Fruit fly (Drosophila melanogaster) whole organism, embryonic: ENCODE data around the gene PpV.
A peak's percentile ranks its signal among the peaks of the same experiment; 100 is the strongest.

Experiments
- CG10267 ChIP-seq: fragments of 200-800 bp; sonication (Bioruptor generic); optimal IDR thresholded peaks from 2 replicates; lab custom pipeline; 2018; ENCODE audit warnings: missing biosample characterization, mild to moderate bottlenecking, missing genetic modification characterization, moderate library complexity
- CG13424 ChIP-seq: fragments of 200-800 bp; sonication (Bioruptor generic); optimal IDR thresholded peaks from 2 replicates; lab custom pipeline; 2019; ENCODE audit warnings: missing biosample characterization, mild to moderate bottlenecking, missing genetic modification characterization, moderate library complexity
- CG14441 ChIP-seq: fragments of 200-800 bp; sonication (Bioruptor generic); IDR thresholded peaks from 2 replicates; pipeline ENCODE4 v1.3.6; 2022; ENCODE audit warnings: missing biosample characterization, missing genetic modification characterization
- CG15011 ChIP-seq: fragments of 200-800 bp; sonication (Bioruptor generic); optimal IDR thresholded peaks from 3 replicates; lab custom pipeline; 2018; ENCODE audit warnings: missing biosample characterization, mild to moderate bottlenecking, missing genetic modification characterization
- CG15696 ChIP-seq: fragments of 200-800 bp; sonication (Bioruptor generic); optimal IDR thresholded peaks from 2 replicates; lab custom pipeline; 2019; ENCODE audit warnings: missing biosample characterization, mild to moderate bottlenecking, missing genetic modification characterization, moderate library complexity
- CG18011 ChIP-seq: fragments of 200-800 bp; sonication (Bioruptor generic); optimal IDR thresholded peaks from 2 replicates; lab custom pipeline; 2017; ENCODE audit warnings: missing biosample characterization, missing genetic modification characterization, mild to moderate bottlenecking, moderate library complexity, missing genotype
- CG2116 ChIP-seq: fragments of 200-800 bp; sonication (Bioruptor generic); optimal IDR thresholded peaks from 3 replicates; lab custom pipeline; 2018; ENCODE audit warnings: missing biosample characterization, mild to moderate bottlenecking, missing genetic modification characterization
- CG30020 ChIP-seq: fragments of 200-800 bp; optimal IDR thresholded peaks from 2 replicates; lab custom pipeline; 2019; ENCODE audit warnings: missing biosample characterization, mild to moderate bottlenecking, missing genetic modification characterization, moderate library complexity
- CG32767 ChIP-seq: fragments of 200-800 bp; sonication (Bioruptor generic); IDR thresholded peaks from 2 replicates; pipeline ENCODE4 v1.3.6; 2022; ENCODE audit warnings: missing biosample characterization, missing genetic modification characterization
- CG34422 ChIP-seq: fragments of 200-800 bp; sonication (Bioruptor generic); IDR thresholded peaks from 3 replicates; pipeline ENCODE4 v1.3.6; 2022; ENCODE audit warnings: missing biosample characterization, missing genetic modification characterization
- CG4730 ChIP-seq: fragments of 200-800 bp; sonication (Bioruptor generic); IDR thresholded peaks from 2 replicates; pipeline ENCODE4 v1.3.6; 2022; ENCODE audit warnings: missing biosample characterization, missing genetic modification characterization
- CG6254 ChIP-seq: fragments of 200-800 bp; sonication (Bioruptor generic); optimal IDR thresholded peaks from 3 replicates; lab custom pipeline; 2017; ENCODE audit warnings: mild to moderate bottlenecking, missing biosample characterization, missing genetic modification reagents, missing genetic modification characterization
- CG7372 ChIP-seq: fragments of 200-800 bp; sonication (Bioruptor generic); IDR thresholded peaks from 2 replicates; pipeline ENCODE4 v1.3.6; 2022; ENCODE audit warnings: missing biosample characterization, missing genetic modification characterization
- CG9609 ChIP-seq: fragments of 200-800 bp; sonication (Bioruptor generic); optimal IDR thresholded peaks from 3 replicates; lab custom pipeline; 2016; ENCODE audit warnings: missing biosample characterization, missing genetic modification characterization
- CG9817 ChIP-seq: fragments of 200-800 bp; sonication (Bioruptor generic); optimal IDR thresholded peaks from 2 replicates; lab custom pipeline; 2018; ENCODE audit warnings: missing biosample characterization, mild to moderate bottlenecking, missing genetic modification characterization, moderate library complexity
- CkIIα-i1 ChIP-seq: fragments of 200-800 bp; sonication (Bioruptor generic); IDR thresholded peaks from 2 replicates; pipeline ENCODE4 v1.3.6; 2022; ENCODE audit warnings: missing biosample characterization, missing genetic modification characterization
- D ChIP-seq, 2 experiments: fragments of 200-800 bp in 1 of 2; fragments of >200 bp in 1 of 2; sonication (Bioruptor generic) in 1 of 2; optimal IDR thresholded peaks; 2 replicates in 1 of 2; 3 replicates in 1 of 2; lab custom pipeline; 2017; ENCODE audit warnings: mild to moderate bottlenecking in 1 of 2, missing biosample characterization in 1 of 2, missing genetic modification characterization in 1 of 2, missing genetic modification reagents in 1 of 2
- Dfd ChIP-seq, 2 experiments: fragments of >200 bp; optimal IDR thresholded peaks; 2 replicates each; lab custom pipeline; 2017; ENCODE audit warnings: missing biosample characterization in 2 of 2, missing genetic modification characterization in 2 of 2
- Fer1 ChIP-seq: fragments of 200-800 bp; sonication (Bioruptor generic); optimal IDR thresholded peaks from 2 replicates; lab custom pipeline; 2017; ENCODE audit warnings: missing biosample characterization, mild to moderate bottlenecking, missing genetic modification characterization
- Gug ChIP-seq: fragments of 200-800 bp; sonication (Bioruptor generic); IDR thresholded peaks from 4 replicates; pipeline ENCODE4 v1.3.6; 2022; ENCODE audit warnings: missing biosample characterization, missing genetic modification characterization
- Hr3 ChIP-seq: fragments of 200-800 bp; sonication (Bioruptor generic); optimal IDR thresholded peaks from 3 replicates; lab custom pipeline; 2016; ENCODE audit warnings: missing biosample characterization, missing genetic modification characterization
- Kr ChIP-seq: fragments of 200-800 bp; sonication (Bioruptor generic); optimal IDR thresholded peaks from 2 replicates; lab custom pipeline; 2017; ENCODE audit warnings: missing biosample characterization, mild to moderate bottlenecking, missing genetic modification characterization
- Nf-YB ChIP-seq: fragments of 200-800 bp; sonication (Bioruptor generic); optimal IDR thresholded peaks from 3 replicates; lab custom pipeline; 2019; ENCODE audit warnings: missing biosample characterization, mild to moderate bottlenecking, missing genetic modification characterization, moderate library complexity
- Rx ChIP-seq: fragments of 200-800 bp; sonication (Bioruptor generic); IDR thresholded peaks from 2 replicates; pipeline ENCODE4 v1.3.6; 2022; ENCODE audit warnings: missing biosample characterization, missing genetic modification characterization
- amos ChIP-seq: fragments of 200-800 bp; sonication (Bioruptor generic); IDR thresholded peaks from 2 replicates; pipeline ENCODE4 v1.3.6; 2022; ENCODE audit warnings: missing biosample characterization, missing genetic modification characterization; ENCODE audit not compliant: partially characterized antibody
- ato ChIP-seq: fragments of 200-800 bp; sonication (Bioruptor generic); IDR thresholded peaks from 2 replicates; pipeline ENCODE4 v1.3.6; 2022; ENCODE audit warnings: missing biosample characterization, missing genetic modification characterization; ENCODE audit not compliant: partially characterized antibody
- bsh ChIP-seq, 2 experiments: fragments of 200-800 bp; sonication (Bioruptor generic); optimal IDR thresholded peaks; 2 replicates each; lab custom pipeline; 2017 to 2018; ENCODE audit warnings: mild to moderate bottlenecking in 2 of 2, missing biosample characterization in 2 of 2, missing genetic modification characterization in 2 of 2, moderate library complexity in 1 of 2
- caup ChIP-seq: fragments of 200-800 bp; sonication (Bioruptor generic); optimal IDR thresholded peaks from 3 replicates; lab custom pipeline; 2017; ENCODE audit warnings: missing biosample characterization, mild to moderate bottlenecking, missing genetic modification characterization, moderate library complexity; ENCODE audit not compliant: severe bottlenecking
- crol ChIP-seq: fragments of 200-800 bp; sonication (Bioruptor generic); IDR thresholded peaks from 2 replicates; pipeline ENCODE4 v1.3.6; 2022; ENCODE audit warnings: missing biosample characterization, missing genetic modification characterization
- dati ChIP-seq: fragments of 200-800 bp; sonication (Bioruptor generic); IDR thresholded peaks from 2 replicates; pipeline ENCODE4 v1.3.6; 2022; ENCODE audit warnings: missing biosample characterization, missing genetic modification characterization
- ems ChIP-seq: fragments of 200-800 bp; sonication (Bioruptor generic); optimal IDR thresholded peaks from 3 replicates; lab custom pipeline; 2016; ENCODE audit warnings: missing biosample characterization, missing genetic modification characterization
- en ChIP-seq: fragments of 200-800 bp; sonication (Bioruptor generic); optimal IDR thresholded peaks from 2 replicates; lab custom pipeline; 2016; ENCODE audit warnings: missing biosample characterization, missing genetic modification characterization
- grau ChIP-seq: fragments of 200-800 bp; optimal IDR thresholded peaks from 3 replicates; lab custom pipeline; 2019; ENCODE audit warnings: missing biosample characterization, mild to moderate bottlenecking, missing genetic modification characterization, moderate library complexity
- gsb ChIP-seq: fragments of 200-800 bp; sonication (Bioruptor generic); IDR thresholded peaks from 2 replicates; pipeline ENCODE4 v1.3.6; 2022; ENCODE audit warnings: missing biosample characterization, missing genetic modification characterization
- hb ChIP-seq: fragments of 200-800 bp; sonication (Bioruptor generic); IDR thresholded peaks from 3 replicates; pipeline ENCODE4 v1.3.6; 2022; ENCODE audit warnings: missing biosample characterization, missing genetic modification characterization; ENCODE audit not compliant: partially characterized antibody
- ind ChIP-seq: fragments of 200-800 bp; sonication (Bioruptor generic); optimal IDR thresholded peaks from 3 replicates; lab custom pipeline; 2016; ENCODE audit warnings: missing biosample characterization, missing genetic modification characterization
- jigr1 ChIP-seq: fragments of 200-800 bp; sonication (Bioruptor generic); IDR thresholded peaks from 3 replicates; pipeline ENCODE4 v1.3.6; 2022; ENCODE audit warnings: missing biosample characterization, missing genetic modification characterization
- nom ChIP-seq: fragments of 200-800 bp; sonication (Bioruptor generic); optimal IDR thresholded peaks from 2 replicates; lab custom pipeline; 2017; ENCODE audit warnings: missing biosample characterization, missing genetic modification characterization, mild to moderate bottlenecking, moderate library complexity, missing genetic modification reagents
- oc ChIP-seq: fragments of 200-800 bp; sonication (Bioruptor generic); optimal IDR thresholded peaks from 2 replicates; lab custom pipeline; 2018; ENCODE audit warnings: missing biosample characterization, mild to moderate bottlenecking, missing genetic modification characterization, moderate library complexity
- otp ChIP-seq: fragments of 200-800 bp; sonication (Bioruptor generic); IDR thresholded peaks from 3 replicates; pipeline ENCODE4, ENCODE4 v1.3.6; 2022; ENCODE audit warnings: missing biosample characterization, missing genetic modification characterization
- ranshi ChIP-seq: fragments of 200-800 bp; sonication (Bioruptor generic); IDR thresholded peaks from 2 replicates; pipeline ENCODE4 v1.3.6; 2022; ENCODE audit warnings: missing biosample characterization, missing genetic modification characterization
- sd ChIP-seq: fragments of 200-800 bp; sonication (Bioruptor generic); optimal IDR thresholded peaks from 3 replicates; lab custom pipeline; 2018; ENCODE audit warnings: missing biosample characterization, mild to moderate bottlenecking, missing genetic modification characterization, moderate library complexity
- sens ChIP-seq: fragments of 200-800 bp; sonication (Bioruptor generic); peaks from one replicate; lab custom pipeline; 2016; ENCODE audit warnings: missing biosample characterization, missing genetic modification characterization
- tap ChIP-seq: fragments of 200-800 bp; optimal IDR thresholded peaks from 3 replicates; lab custom pipeline; 2019; ENCODE audit warnings: missing biosample characterization, mild to moderate bottlenecking, missing genetic modification characterization, moderate library complexity
- tll ChIP-seq, 2 experiments: fragments of 200-800 bp in 1 of 2; fragments of >200 bp in 1 of 2; sonication (Bioruptor generic) in 1 of 2; optimal IDR thresholded peaks; 2 replicates each; lab custom pipeline; 2017 to 2019; ENCODE audit warnings: missing biosample characterization in 2 of 2, missing genetic modification characterization in 2 of 2, mild to moderate bottlenecking in 1 of 2, moderate library complexity in 1 of 2
- trem ChIP-seq: fragments of 200-800 bp; optimal IDR thresholded peaks from 3 replicates; lab custom pipeline; 2019; ENCODE audit warnings: missing biosample characterization, mild to moderate bottlenecking, missing genetic modification characterization, moderate library complexity
- tup ChIP-seq: fragments of 200-800 bp; sonication (Bioruptor generic); optimal IDR thresholded peaks from 2 replicates; lab custom pipeline; 2016; ENCODE audit warnings: missing biosample characterization, mild to moderate bottlenecking, missing genetic modification characterization, moderate library complexity
- unc-4 ChIP-seq: fragments of 200-800 bp; sonication (Bioruptor generic); IDR thresholded peaks from 2 replicates; pipeline ENCODE4 v1.3.6; 2022; ENCODE audit warnings: missing biosample characterization, missing genetic modification characterization; ENCODE audit not compliant: partially characterized antibody
- wek ChIP-seq: fragments of 200-800 bp; sonication (Bioruptor generic); optimal IDR thresholded peaks from 3 replicates; lab custom pipeline; 2018; ENCODE audit warnings: missing biosample characterization, mild to moderate bottlenecking, missing genetic modification characterization, moderate library complexity
- z ChIP-seq: fragments of 200-800 bp; sonication (Bioruptor generic); IDR thresholded peaks from 3 replicates; pipeline ENCODE4 v1.3.6; 2022; ENCODE audit warnings: missing biosample characterization, missing genetic modification characterization

The PpV gene

dm6 chrX:6366357-6366691 lies 6.4 kb downstream of the PpV start (continued):
- TF ChIP-seq Hr3 (GFP tag; lab: Kevin White, UChicago) (peak; percentile 59), ato (GFP tag; lab: Robert Waterston, UW) (no peak), CG18011 (GFP tag; lab: Kevin White, UChicago) (peak; percentile 60), dati (GFP tag; lab: Robert Waterston, UW) (peak; percentile 74), amos (GFP tag; lab: Robert Waterston, UW) (no peak), hb (GFP tag; lab: Robert Waterston, UW) (no peak), sens (GFP tag; lab: Kevin White, UChicago) (peak; percentile 94), CG9817 (tag; lab: Kevin White, UChicago) (peak; percentile 92), CG30020 (tag; lab: Kevin White, UChicago) (no peak), CG15011 (GFP tag; lab: Kevin White, UChicago) (peak; percentile 70), Rx (GFP tag; lab: Robert Waterston, UW) (peak; percentile 85), ind (peak; percentile 88), grau (tag; lab: Kevin White, UChicago) (peak; percentile 97), CG14441 (GFP tag; lab: Robert Waterston, UW) (peak; percentile 90), Kr (GFP tag; lab: Kevin White, UChicago) (no peak), caup (GFP tag; lab: Kevin White, UChicago) (peak; percentile 89), CkIIα-i1 (0 out of 2 replicates have a peak, but pooled peaks have one; percentile 42), D (optimal IDR thresholded peaks at IDR 0.05; lab: Kevin White, UChicago) (no peak), D (GFP tag; optimal IDR thresholded peaks at IDR 0.05; lab: Kevin White, UChicago) (peak; percentile 50), ranshi (GFP tag; lab: Robert Waterston, UW) (peak; percentile 89), en (GFP tag; lab: Kevin White, UChicago) (peak; percentile 80), trem (tag; lab: Kevin White, UChicago) (peak; percentile 6), z (0 out of 3 replicates have a peak, but pooled peaks have one; percentile 35), tll (GFP tag; optimal IDR thresholded peaks at IDR 0.05; lab: Kevin White, UChicago) (no peak), CG34422 (GFP tag; lab: Robert Waterston, UW) (peak; percentile 93), CG6254 (GFP tag; lab: Kevin White, UChicago) (peak; percentile 7), Fer1 (GFP tag; lab: Kevin White, UChicago) (peak; percentile 87), CG9609 (GFP tag; lab: Kevin White, UChicago) (peak; percentile 78), otp (GFP tag; lab: Robert Waterston, UW) (peak; percentile 76), oc (tag; lab: Kevin White, UChicago) (peak; percentile 76), jigr1 (GFP tag; lab: Robert Waterston, UW) (peak; percentile 66; the same call in 2 of the 3 replicates), CG15696 (tag; lab: Kevin White, UChicago) (peak; percentile 51), gsb (peak; percentile 85), Nf-YB (GFP tag; lab: Kevin White, UChicago) (peak; percentile 54), bsh (GFP tag; optimal IDR thresholded peaks at IDR 0.05; lab: Kevin White, UChicago) (peak; percentile 51 to 71), Dfd (GFP tag; optimal IDR thresholded peaks at IDR 0.05; lab: Kevin White, UChicago) (no peak), CG13424 (tag; lab: Kevin White, UChicago) (peak; percentile 86), unc-4 (GFP tag; lab: Robert Waterston, UW) (no peak), crol (GFP tag; lab: Robert Waterston, UW) (no peak), sd (tag; lab: Kevin White, UChicago) (peak; percentile 78), wek (peak; percentile 51), tup (GFP tag; lab: Kevin White, UChicago) (peak; percentile 41), CG2116 (GFP tag; lab: Kevin White, UChicago) (peak; percentile 8), ems (GFP tag; lab: Kevin White, UChicago) (peak; percentile 75), CG7372 (GFP tag; lab: Robert Waterston, UW) (peak; percentile 84), Gug (GFP tag; lab: Robert Waterston, UW) (peak; percentile 93), CG4730 (GFP tag; lab: Robert Waterston, UW) (peak; percentile 84), tap (tag; lab: Kevin White, UChicago) (peak; percentile 82), nom (GFP tag; lab: Kevin White, UChicago) (peak; percentile 8), CG32767 (GFP tag; lab: Robert Waterston, UW) (peak; percentile 82), CG10267 (peak; percentile 51)
